Fruit fly (Drosophila melanogaster): ENCODE measurements around the gene RpL3.
A peak's percentile ranks its signal among the peaks of the same experiment; 100 is the strongest.

RpL3 gene

dm6 chr3R:11216156-11216630, 5.5 kb upstream of the RpL3 start, which contains the start of the genes RpS25 and CG4820 (continued):
- TF ChIP-seq CG16815 (GFP tag; optimal IDR thresholded peaks at IDR 0.05) (peak; percentile 57), vvl (GFP tag; IDR thresholded peaks at IDR 0.05) (peak; percentile 91), CG16779 (GFP tag; IDR thresholded peaks at IDR 0.05) (peak; percentile 79), sna (GFP tag; IDR thresholded peaks at IDR 0.05; ENCODE audit: partially characterized antibody) (peak; percentile 89), CG18764 (GFP tag; optimal IDR thresholded peaks at IDR 0.05) (peak; percentile 90), tx (GFP tag; optimal IDR thresholded peaks at IDR 0.05) (peak; percentile 80), al (GFP tag; IDR thresholded peaks at IDR 0.05) (peak; percentile 72), CG18262 (tag; optimal IDR thresholded peaks at IDR 0.05) (peak; percentile 81), CG3281 (GFP tag; optimal IDR thresholded peaks at IDR 0.05) (peak; percentile 95), ro (GFP tag; IDR thresholded peaks at IDR 0.05) (no peak; the same call in 1 of the 2 replicates), CG11695 (GFP tag; IDR thresholded peaks at IDR 0.05) (peak; percentile 81), inv (GFP tag; IDR thresholded peaks at IDR 0.05; ENCODE audit: partially characterized antibody) (peak; percentile 78), CG3407 (GFP tag; optimal IDR thresholded peaks at IDR 0.05) (peak; percentile 87), CG12236 (GFP tag; optimal IDR thresholded peaks at IDR 0.05) (peak; percentile 89), dpn (GFP tag; optimal IDR thresholded peaks at IDR 0.05) (peak; percentile 80 to 94), dmrt99B (tag; optimal IDR thresholded peaks at IDR 0.05) (peak; percentile 82), CG11696 (GFP tag; IDR thresholded peaks at IDR 0.05) (peak; percentile 42), CG11398 (GFP tag; optimal IDR thresholded peaks at IDR 0.05) (peak; percentile 92), dm (GFP tag; optimal IDR thresholded peaks at IDR 0.05) (peak; percentile 97), Chrac-16 (GFP tag; optimal IDR thresholded peaks at IDR 0.05) (peak; percentile 58), Opbp (GFP tag; IDR thresholded peaks at IDR 0.05; ENCODE audit: partially characterized antibody) (peak; percentile 76), HLH54F (GFP tag; optimal IDR thresholded peaks at IDR 0.05) (peak; percentile 84), PHDP (tag; optimal IDR thresholded peaks at IDR 0.05) (peak; percentile 91), CG6175 (GFP tag; IDR thresholded peaks at IDR 0.05) (peak; percentile 84), Atf6 (GFP tag; IDR thresholded peaks at IDR 0.05) (peak; percentile 89), en (GFP tag; optimal IDR thresholded peaks at IDR 0.05) (peak; percentile 88), CG1647 (GFP tag; optimal IDR thresholded peaks at IDR 0.05) (peak; percentile 82), stwl (tag; optimal IDR thresholded peaks at IDR 0.05) (peak; percentile 88), CG2889 (GFP tag; IDR thresholded peaks at IDR 0.05) (0 out of 3 replicates have a peak, but pooled peaks have one; percentile 21), CG17829 (tag; optimal IDR thresholded peaks at IDR 0.05) (peak; percentile 89), CG11723 (GFP tag; optimal IDR thresholded peaks at IDR 0.05) (peak; percentile 88), CG8478 (optimal IDR thresholded peaks at IDR 0.05) (no peak), CG13894 (tag; optimal IDR thresholded peaks at IDR 0.05) (peak; percentile 83), CG12155 (GFP tag; optimal IDR thresholded peaks at IDR 0.05) (peak; percentile 68), hkb (optimal IDR thresholded peaks at IDR 0.05) (peak; percentile 92), hkb (GFP tag; IDR thresholded peaks at IDR 0.05) (peak; percentile 90), trh (GFP tag; optimal IDR thresholded peaks at IDR 0.05) (peak; percentile 86), gsb (GFP tag; IDR thresholded peaks at IDR 0.05) (peak; percentile 66), Eip74EF (GFP tag; optimal IDR thresholded peaks at IDR 0.05) (peak in 1 of 2 experiments; percentile 84), Lim3 (GFP tag; IDR thresholded peaks at IDR 0.05) (peak; percentile 28; the same call in 1 of the 2 replicates), CG4328 (GFP tag; optimal IDR thresholded peaks at IDR 0.05) (peak; percentile 94), CG13624 (GFP tag; optimal IDR thresholded peaks at IDR 0.05) (peak; percentile 96), CG6791 (GFP tag; IDR thresholded peaks at IDR 0.05; ENCODE audit: partially characterized antibody) (peak; percentile 80), mirr (GFP tag; optimal IDR thresholded peaks at IDR 0.05) (peak; percentile 98), unc-4 (GFP tag; IDR thresholded peaks at IDR 0.05; ENCODE audit: partially characterized antibody) (peak; percentile 93), ato (GFP tag; IDR thresholded peaks at IDR 0.05; ENCODE audit: partially characterized antibody) (peak; percentile 64), NfI (GFP tag; optimal IDR thresholded peaks at IDR 0.05) (peak; percentile 96), wor (GFP tag; IDR thresholded peaks at IDR 0.05) (0 out of 2 replicates have a peak, but pooled peaks have one; percentile 44), NC2β (GFP tag; optimal IDR thresholded peaks at IDR 0.05) (peak; percentile 98), gro (GFP tag; optimal IDR thresholded peaks at IDR 0.05) (peak; percentile 94), CG34224 (GFP tag; IDR thresholded peaks at IDR 0.05; ENCODE audit: partially characterized antibody) (peak; percentile 88)
